Fruit fly (Drosophila melanogaster): ENCODE data around the gene fh.

The fh gene

DNA sequence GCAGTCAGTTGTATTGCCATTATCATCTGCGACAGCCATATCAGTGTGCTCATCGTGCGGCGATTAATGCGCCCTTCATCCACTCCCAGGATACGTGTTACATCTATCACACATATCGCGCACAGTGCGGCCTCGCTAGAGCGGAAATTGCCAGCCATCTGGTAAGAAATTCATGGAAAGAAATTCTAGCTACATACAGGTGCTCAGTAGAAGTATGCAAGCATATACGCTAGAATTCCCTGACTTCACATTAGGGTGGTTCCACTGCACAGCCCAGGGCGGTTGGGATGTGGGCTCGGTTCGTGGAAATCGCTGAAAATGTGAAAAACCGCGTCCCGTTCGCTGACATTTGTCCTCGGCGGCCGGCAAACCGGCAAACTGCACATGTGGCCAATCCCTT is 7.7 kb downstream of the fh start (continued):
- TF ChIP-seq CkIIα-i1 (GFP tag; IDR thresholded peaks at IDR 0.05): no peak
- no peak for TF ChIP-seq CG12744 (GFP tag; optimal IDR thresholded peaks at IDR 0.05)
- no peak for TF ChIP-seq Hr39 (optimal IDR thresholded peaks at IDR 0.05)
- TF ChIP-seq gsb-n (tag; optimal IDR thresholded peaks at IDR 0.05): peak; percentile 60
- no peak for TF ChIP-seq Lpt (GFP tag; optimal IDR thresholded peaks at IDR 0.05)
- no peak for TF ChIP-seq eve (GFP tag; optimal IDR thresholded peaks at IDR 0.05)
- TF ChIP-seq lmd (GFP tag; IDR thresholded peaks at IDR 0.05): peak; percentile 86
- peak; percentile 40 for TF ChIP-seq CG13775 (GFP tag; optimal IDR thresholded peaks at IDR 0.05)
- TF ChIP-seq CG33557 (GFP tag; optimal IDR thresholded peaks at IDR 0.05): peak; percentile 71
- no peak for TF ChIP-seq sc (optimal IDR thresholded peaks at IDR 0.05)
- peak; percentile 40 for TF ChIP-seq sc (GFP tag; optimal IDR thresholded peaks at IDR 0.05)
- TF ChIP-seq CG4328 (GFP tag; optimal IDR thresholded peaks at IDR 0.05): peak; percentile 2
- TF ChIP-seq exex (tag; optimal IDR thresholded peaks at IDR 0.05): no peak
- peak in 1 of 2 experiments; percentile 22 for TF ChIP-seq crp (GFP tag; optimal IDR thresholded peaks at IDR 0.05)
- no peak for TF ChIP-seq CG31388 (GFP tag; optimal IDR thresholded peaks at IDR 0.05)
- peak; percentile 80 for TF ChIP-seq ro (GFP tag; IDR thresholded peaks at IDR 0.05)
- peak; percentile 94 for TF ChIP-seq sens (GFP tag)
- TF ChIP-seq CoRest (tag; optimal IDR thresholded peaks at IDR 0.05): peak; percentile 72
- peak; percentile 75 for TF ChIP-seq HHEX (GFP tag; optimal IDR thresholded peaks at IDR 0.05)
- peak; percentile 76 for TF ChIP-seq fd96Cb (tag; optimal IDR thresholded peaks at IDR 0.05)
- peak; percentile 61 for TF ChIP-seq CG7556 (GFP tag; optimal IDR thresholded peaks at IDR 0.05)
- peak; percentile 82 for TF ChIP-seq CG15696 (tag; optimal IDR thresholded peaks at IDR 0.05)
- peak; percentile 22 for TF ChIP-seq Hey (tag; optimal IDR thresholded peaks at IDR 0.05)
- TF ChIP-seq p53 (GFP tag; optimal IDR thresholded peaks at IDR 0.05): no peak
- TF ChIP-seq CG6765 (GFP tag; optimal IDR thresholded peaks at IDR 0.05): peak; percentile 43
- no peak for TF ChIP-seq CG15269 (tag; optimal IDR thresholded peaks at IDR 0.05)
- peak; percentile 20 for TF ChIP-seq CG3065 (GFP tag; optimal IDR thresholded peaks at IDR 0.05)
- peak; percentile 67 for TF ChIP-seq CG4730 (GFP tag; IDR thresholded peaks at IDR 0.05)
- TF ChIP-seq CG11398 (GFP tag; optimal IDR thresholded peaks at IDR 0.05): peak; percentile 53
- TF ChIP-seq Gug (GFP tag; IDR thresholded peaks at IDR 0.05): peak; percentile 91
- peak; percentile 85 for TF ChIP-seq H15 (GFP tag; IDR thresholded peaks at IDR 0.05)
- TF ChIP-seq CG17568 (GFP tag; optimal IDR thresholded peaks at IDR 0.05): no peak
- peak; percentile 75; the same call in 2 of the 3 replicates for TF ChIP-seq jigr1 (GFP tag; IDR thresholded peaks at IDR 0.05)
- TF ChIP-seq B-H2 (GFP tag; optimal IDR thresholded peaks at IDR 0.05): no peak
- peak; percentile 90 for TF ChIP-seq CG8765 (GFP tag; IDR thresholded peaks at IDR 0.05)
- TF ChIP-seq repo (GFP tag; optimal IDR thresholded peaks at IDR 0.05): peak; percentile 78
- no peak for TF ChIP-seq CG15073 (GFP tag; optimal IDR thresholded peaks at IDR 0.05)
- TF ChIP-seq HLH54F (GFP tag; optimal IDR thresholded peaks at IDR 0.05): peak; percentile 51
- TF ChIP-seq usp (GFP tag; optimal IDR thresholded peaks at IDR 0.05): no peak
- TF ChIP-seq pita (GFP tag; optimal IDR thresholded peaks at IDR 0.05): no peak
- TF ChIP-seq CG6791 (GFP tag; IDR thresholded peaks at IDR 0.05; ENCODE audit: partially characterized antibody): no peak
- TF ChIP-seq nmo (GFP tag; optimal IDR thresholded peaks at IDR 0.05): peak; percentile 74
- TF ChIP-seq CG12391 (tag; optimal IDR thresholded peaks at IDR 0.05): peak; percentile 65
- TF ChIP-seq amos (GFP tag; IDR thresholded peaks at IDR 0.05; ENCODE audit: partially characterized antibody): no peak
- peak; percentile 57 for TF ChIP-seq CG5245 (GFP tag; optimal IDR thresholded peaks at IDR 0.05)
- peak; percentile 85 for TF ChIP-seq gt (GFP tag; IDR thresholded peaks at IDR 0.05)
- peak; percentile 92 for TF ChIP-seq zfh1 (GFP tag; IDR thresholded peaks at IDR 0.05)
- TF ChIP-seq twi (tag; optimal IDR thresholded peaks at IDR 0.05): peak; percentile 24
- no peak for TF ChIP-seq CG1832 (GFP tag; optimal IDR thresholded peaks at IDR 0.05)
- TF ChIP-seq ci (GFP tag; IDR thresholded peaks at IDR 0.05): peak; percentile 92
- TF ChIP-seq CG17359 (tag; optimal IDR thresholded peaks at IDR 0.05): peak; percentile 68
- peak; percentile 76 for TF ChIP-seq CG10979 (tag; optimal IDR thresholded peaks at IDR 0.05)
